Fruit fly (Drosophila melanogaster): ENCODE data around the gene HGTX.

HGTX gene

dm6 chr3L:14599503-14599902 is at the start of gene HGTX (continued):
- TF ChIP-seq CG11504 (tag; optimal IDR thresholded peaks at IDR 0.05), result no peak
- TF ChIP-seq Deaf1 (tag; optimal IDR thresholded peaks at IDR 0.05), result peak; percentile 43
- TF ChIP-seq gro (GFP tag; optimal IDR thresholded peaks at IDR 0.05), result no peak
- TF ChIP-seq MESR4 (GFP tag; optimal IDR thresholded peaks at IDR 0.05), result no peak
- TF ChIP-seq Hey (tag; optimal IDR thresholded peaks at IDR 0.05), result no peak
- no peak for TF ChIP-seq CG6175 (GFP tag; IDR thresholded peaks at IDR 0.05)
- TF ChIP-seq psq (GFP tag; optimal IDR thresholded peaks at IDR 0.05), result no peak
- no peak for TF ChIP-seq Dll (GFP tag; IDR thresholded peaks at IDR 0.05; ENCODE audit: partially characterized antibody)
- no peak for TF ChIP-seq CG7928 (GFP tag; optimal IDR thresholded peaks at IDR 0.05)
- TF ChIP-seq HLHmδ (GFP tag; optimal IDR thresholded peaks at IDR 0.05), result no peak
- no peak for TF ChIP-seq lmd (GFP tag; IDR thresholded peaks at IDR 0.05)
- no peak for TF ChIP-seq CG7271 (tag; optimal IDR thresholded peaks at IDR 0.05)
- TF ChIP-seq sd (tag; optimal IDR thresholded peaks at IDR 0.05), result peak; percentile 75
- TF ChIP-seq CG11247 (GFP tag; IDR thresholded peaks at IDR 0.05), result no peak
- no peak for TF ChIP-seq nau (GFP tag; optimal IDR thresholded peaks at IDR 0.05)
- no peak for TF ChIP-seq bbx (GFP tag; IDR thresholded peaks at IDR 0.05; ENCODE audit: partially characterized antibody)
- TF ChIP-seq NC2β (GFP tag; optimal IDR thresholded peaks at IDR 0.05), result no peak
- TF ChIP-seq gsb-n (tag; optimal IDR thresholded peaks at IDR 0.05), result peak; percentile 16
- TF ChIP-seq tll (GFP tag; optimal IDR thresholded peaks at IDR 0.05), result peak; percentile 56 to 60
- TF ChIP-seq pum (GFP tag; optimal IDR thresholded peaks at IDR 0.05), result no peak
- TF ChIP-seq CG2712 (tag; optimal IDR thresholded peaks at IDR 0.05), result peak; percentile 25
- no peak for TF ChIP-seq lola (GFP tag; optimal IDR thresholded peaks at IDR 0.05)
- TF ChIP-seq cato (GFP tag; optimal IDR thresholded peaks at IDR 0.05; ENCODE audit: borderline replicate concordance), result no peak
- no peak for TF ChIP-seq CG3281 (GFP tag; optimal IDR thresholded peaks at IDR 0.05)
- TF ChIP-seq lab (GFP tag; optimal IDR thresholded peaks at IDR 0.05), result no peak
- TF ChIP-seq Nf-YB (GFP tag; optimal IDR thresholded peaks at IDR 0.05), result peak; percentile 93
- TF ChIP-seq Sry-δ (GFP tag; optimal IDR thresholded peaks at IDR 0.05), result no peak
- no peak for TF ChIP-seq slbo (GFP tag; IDR thresholded peaks at IDR 0.05)
- no peak for TF ChIP-seq Spps (tag; optimal IDR thresholded peaks at IDR 0.05)
- TF ChIP-seq sna (GFP tag; IDR thresholded peaks at IDR 0.05; ENCODE audit: partially characterized antibody), result no peak
- no peak for TF ChIP-seq Xbp1 (GFP tag; optimal IDR thresholded peaks at IDR 0.05)
- no peak for TF ChIP-seq exex (tag; optimal IDR thresholded peaks at IDR 0.05)
- no peak for TF ChIP-seq mld (GFP tag; IDR thresholded peaks at IDR 0.05; ENCODE audit: partially characterized antibody)
- no peak for TF ChIP-seq Trl (optimal IDR thresholded peaks at IDR 0.05)
- TF ChIP-seq Trl (GFP tag; optimal IDR thresholded peaks at IDR 0.05), result no peak
- TF ChIP-seq fd3F (GFP tag; optimal IDR thresholded peaks at IDR 0.05), result no peak
- no peak for TF ChIP-seq sob (GFP tag; IDR thresholded peaks at IDR 0.05)
- TF ChIP-seq CG13296 (GFP tag; optimal IDR thresholded peaks at IDR 0.05), result no peak
- TF ChIP-seq CG7357 (GFP tag; IDR thresholded peaks at IDR 0.05), result no peak
- TF ChIP-seq her (GFP tag; optimal IDR thresholded peaks at IDR 0.05), result no peak
- TF ChIP-seq eve (GFP tag; optimal IDR thresholded peaks at IDR 0.05), result no peak
- no peak for TF ChIP-seq Dfd (GFP tag; optimal IDR thresholded peaks at IDR 0.05)
- TF ChIP-seq CG11695 (GFP tag; IDR thresholded peaks at IDR 0.05), result no peak
- peak; percentile 37 for TF ChIP-seq hkb (optimal IDR thresholded peaks at IDR 0.05)
- no peak for TF ChIP-seq hkb (GFP tag; IDR thresholded peaks at IDR 0.05)
- TF ChIP-seq Dip3 (GFP tag; optimal IDR thresholded peaks at IDR 0.05), result no peak
- TF ChIP-seq pita (GFP tag; optimal IDR thresholded peaks at IDR 0.05), result no peak
- no peak for TF ChIP-seq da (GFP tag; optimal IDR thresholded peaks at IDR 0.05)
- TF ChIP-seq dimm (GFP tag; IDR thresholded peaks at IDR 0.05), result no peak
- 0 out of 2 replicates have a peak, but pooled peaks have one; percentile 43 for TF ChIP-seq tna (GFP tag; IDR thresholded peaks at IDR 0.05; ENCODE audit: partially characterized antibody)
- TF ChIP-seq NC2α (GFP tag; optimal IDR thresholded peaks at IDR 0.05), result no peak
